Fruit fly (Drosophila melanogaster) whole organism, embryonic: ENCODE results near the gene Naxe.
A peak's percentile ranks its signal among the peaks of the same experiment; 100 is the strongest.

Experiments
- Atf3 ChIP-seq: fragments of 200-800 bp; sonication (Bioruptor generic); optimal IDR thresholded peaks from 3 replicates; lab custom pipeline; 2016; ENCODE audit warnings: missing biosample characterization, missing genetic modification characterization
- CG10431 ChIP-seq: fragments of 200-800 bp; sonication (Bioruptor generic); optimal IDR thresholded peaks from 3 replicates; lab custom pipeline; 2018; ENCODE audit warnings: missing biosample characterization, mild to moderate bottlenecking, missing genetic modification characterization
- CG11085 ChIP-seq: fragments of 200-800 bp; sonication (Bioruptor generic); IDR thresholded peaks from 2 replicates; pipeline ENCODE4 v1.3.6; 2022; ENCODE audit warnings: missing biosample characterization, missing genetic modification characterization
- CG11696 ChIP-seq: fragments of 200-800 bp; sonication (Bioruptor generic); IDR thresholded peaks from 2 replicates; pipeline ENCODE4 v1.3.6; 2022; ENCODE audit warnings: missing biosample characterization, missing genetic modification characterization
- CG15601 ChIP-seq: fragments of 200-800 bp; sonication (Bioruptor generic); optimal IDR thresholded peaks from 3 replicates; lab custom pipeline; 2019; ENCODE audit warnings: missing biosample characterization, mild to moderate bottlenecking, missing genetic modification characterization, moderate library complexity
- CG1647 ChIP-seq: fragments of 200-800 bp; sonication (Bioruptor generic); optimal IDR thresholded peaks from 3 replicates; lab custom pipeline; 2016; ENCODE audit warnings: missing biosample characterization, missing genetic modification characterization
- CG17802 ChIP-seq: fragments of 200-800 bp; sonication (Bioruptor generic); optimal IDR thresholded peaks from 2 replicates; lab custom pipeline; 2018; ENCODE audit warnings: missing biosample characterization, mild to moderate bottlenecking, missing genetic modification characterization, moderate library complexity
- CG18262 ChIP-seq: fragments of 200-800 bp; optimal IDR thresholded peaks from 3 replicates; lab custom pipeline; 2019; ENCODE audit warnings: missing biosample characterization, mild to moderate bottlenecking, missing genetic modification characterization, moderate library complexity
- CG18599 ChIP-seq: fragments of 200-800 bp; sonication (Bioruptor generic); optimal IDR thresholded peaks from 3 replicates; lab custom pipeline; 2017; ENCODE audit warnings: missing biosample characterization, missing genetic modification characterization, mild to moderate bottlenecking, moderate library complexity, missing genetic modification reagents
- CG3065 ChIP-seq: fragments of 200-800 bp; sonication (Bioruptor generic); optimal IDR thresholded peaks from 2 replicates; lab custom pipeline; 2016; ENCODE audit warnings: missing biosample characterization, missing genetic modification characterization
- CG32532 ChIP-seq: fragments of 200-800 bp; sonication (Bioruptor generic); IDR thresholded peaks from 2 replicates; pipeline ENCODE4 v1.3.6; 2022; ENCODE audit warnings: missing biosample characterization, missing genetic modification characterization
- CG33213 ChIP-seq: fragments of 200-800 bp; sonication (Bioruptor generic); optimal IDR thresholded peaks from 3 replicates; lab custom pipeline; 2016; ENCODE audit warnings: missing biosample characterization, missing genetic modification characterization
- CG3726 ChIP-seq: fragments of 200-800 bp; sonication (Bioruptor generic); IDR thresholded peaks from 3 replicates; pipeline ENCODE4, ENCODE4 v1.3.6; 2022; ENCODE audit warnings: missing biosample characterization, missing genetic modification characterization
- CG3847 ChIP-seq: fragments of 200-800 bp; sonication (Bioruptor generic); IDR thresholded peaks from 2 replicates; pipeline ENCODE4 v1.3.6; 2022; ENCODE audit warnings: missing biosample characterization, missing genetic modification characterization
- CG4282 ChIP-seq: fragments of 200-800 bp; sonication (Bioruptor generic); optimal IDR thresholded peaks from 2 replicates; lab custom pipeline; 2016; ENCODE audit warnings: missing biosample characterization, missing genetic modification characterization
- CG6854 ChIP-seq: fragments of 200-800 bp; sonication (Bioruptor generic); optimal IDR thresholded peaks from 3 replicates; lab custom pipeline; 2017; ENCODE audit warnings: missing biosample characterization, mild to moderate bottlenecking, missing genetic modification characterization
- CG8089 ChIP-seq: fragments of 200-800 bp; sonication (Bioruptor generic); optimal IDR thresholded peaks from 3 replicates; lab custom pipeline; 2016; ENCODE audit warnings: missing biosample characterization, missing genetic modification characterization
- CG8388 ChIP-seq: fragments of 200-800 bp; sonication (Bioruptor generic); optimal IDR thresholded peaks from 2 replicates; lab custom pipeline; 2019; ENCODE audit warnings: missing biosample characterization, mild to moderate bottlenecking, missing genetic modification characterization, moderate library complexity
- D19B ChIP-seq: fragments of 200-800 bp; sonication (Bioruptor generic); optimal IDR thresholded peaks from 2 replicates; lab custom pipeline; 2017; ENCODE audit warnings: missing biosample characterization, mild to moderate bottlenecking, missing genetic modification characterization
- HmgZ ChIP-seq: fragments of 200-800 bp; sonication (Bioruptor generic); optimal IDR thresholded peaks from 2 replicates; lab custom pipeline; 2018; ENCODE audit warnings: missing biosample characterization, mild to moderate bottlenecking, missing genetic modification characterization
- Hsf ChIP-seq: fragments of 200-800 bp; sonication (Bioruptor generic); optimal IDR thresholded peaks from 3 replicates; lab custom pipeline; 2016; ENCODE audit warnings: missing biosample characterization, missing genetic modification characterization
- Meics ChIP-seq: fragments of 200-800 bp; sonication (Bioruptor generic); optimal IDR thresholded peaks from 2 replicates; lab custom pipeline; 2017; ENCODE audit warnings: missing biosample characterization, mild to moderate bottlenecking, missing genetic modification characterization
- Oli ChIP-seq: fragments of 200-800 bp; sonication (Bioruptor generic); optimal IDR thresholded peaks from 2 replicates; lab custom pipeline; 2018; ENCODE audit warnings: missing biosample characterization, mild to moderate bottlenecking, missing genetic modification characterization, moderate library complexity
- Ptx1 ChIP-seq: fragments of 200-800 bp; sonication (Bioruptor generic); IDR thresholded peaks from 2 replicates; pipeline ENCODE4 v1.3.6; 2022; ENCODE audit warnings: missing biosample characterization, missing genetic modification characterization
- Ravus ChIP-seq: fragments of 200-800 bp; sonication (Bioruptor generic); IDR thresholded peaks from 2 replicates; pipeline ENCODE4 v1.3.6; 2022; ENCODE audit warnings: missing biosample characterization, missing genetic modification characterization
- Rx ChIP-seq: fragments of 200-800 bp; sonication (Bioruptor generic); IDR thresholded peaks from 2 replicates; pipeline ENCODE4 v1.3.6; 2022; ENCODE audit warnings: missing biosample characterization, missing genetic modification characterization
- Usf ChIP-seq: fragments of 200-800 bp; sonication (Bioruptor generic); optimal IDR thresholded peaks from 2 replicates; lab custom pipeline; 2017; ENCODE audit warnings: missing genotype, missing biosample characterization, missing genetic modification characterization
- ab ChIP-seq: fragments of 200-800 bp; sonication (Bioruptor generic); optimal IDR thresholded peaks from 2 replicates; lab custom pipeline; 2016; ENCODE audit warnings: missing biosample characterization, missing genetic modification characterization
- chn ChIP-seq: fragments of 200-800 bp; sonication (Bioruptor generic); optimal IDR thresholded peaks from 2 replicates; lab custom pipeline; 2016; ENCODE audit warnings: missing biosample characterization, missing genetic modification characterization
- dmrt11E ChIP-seq: fragments of 200-800 bp; sonication (Bioruptor generic); optimal IDR thresholded peaks from 3 replicates; lab custom pipeline; 2018; ENCODE audit warnings: missing biosample characterization, mild to moderate bottlenecking, missing genetic modification characterization, moderate library complexity
- gt ChIP-seq: fragments of 200-800 bp; sonication (Bioruptor generic); IDR thresholded peaks from 2 replicates; pipeline ENCODE4 v1.3.6; 2022; ENCODE audit warnings: missing biosample characterization, missing genetic modification characterization
- hth ChIP-seq: fragments of >200 bp; optimal IDR thresholded peaks from 2 replicates; lab custom pipeline; 2017; ENCODE audit warnings: inconsistent platforms
- ken ChIP-seq: fragments of 200-800 bp; sonication (Bioruptor generic); IDR thresholded peaks from 3 replicates; pipeline ENCODE4 v1.3.6; 2022; ENCODE audit warnings: missing biosample characterization, missing genetic modification characterization
- knrl ChIP-seq: fragments of 200-800 bp; sonication (Bioruptor generic); IDR thresholded peaks from 3 replicates; pipeline ENCODE4 v1.3.6; 2022; ENCODE audit warnings: missing biosample characterization, missing genetic modification characterization; ENCODE audit not compliant: partially characterized antibody
- lmd ChIP-seq: fragments of 200-800 bp; sonication (Bioruptor generic); IDR thresholded peaks from 2 replicates; pipeline ENCODE4 v1.3.6; 2022; ENCODE audit warnings: missing biosample characterization, missing genetic modification characterization
- lola ChIP-seq, 3 experiments: fragments of >200 bp in 2 of 3; fragments of 200-800 bp in 1 of 3; sonication (Bioruptor generic) in 1 of 3; optimal IDR thresholded peaks; 2 replicates each; lab custom pipeline; 2017 to 2019; ENCODE audit warnings: missing biosample characterization in 3 of 3, missing genetic modification characterization in 3 of 3, mild to moderate bottlenecking in 1 of 3, moderate library complexity in 1 of 3
- lov ChIP-seq, 2 experiments: fragments of 200-800 bp in 1 of 2; fragments of >200 bp in 1 of 2; sonication (Bioruptor generic) in 1 of 2; IDR thresholded peaks in 1 of 2; optimal IDR thresholded peaks in 1 of 2; 2 replicates in 1 of 2; 3 replicates in 1 of 2; pipeline versions ENCODE4 v1.3.6 to Lab custom; 2017 to 2022; ENCODE audit warnings: missing biosample characterization in 1 of 2, missing genetic modification characterization in 1 of 2
- pan ChIP-seq, 4 experiments: fragments of >200 bp in 3 of 4; fragments of 200-800 bp in 1 of 4; sonication (Bioruptor generic) in 1 of 4; optimal IDR thresholded peaks in 3 of 4; IDR thresholded peaks in 1 of 4; 2 replicates each; pipeline versions ENCODE4 v1.3.6 to Lab custom; 2017 to 2022; ENCODE audit warnings: missing biosample characterization in 2 of 4, missing genetic modification characterization in 2 of 4, mixed read lengths in 1 of 4
- peb ChIP-seq: fragments of 200-800 bp; sonication (Bioruptor generic); IDR thresholded peaks from 2 replicates; pipeline ENCODE4 v1.3.6; 2022; ENCODE audit warnings: missing biosample characterization, missing genetic modification characterization
- salm ChIP-seq: fragments of 200-800 bp; sonication (Bioruptor generic); optimal IDR thresholded peaks from 2 replicates; lab custom pipeline; 2018; ENCODE audit warnings: missing biosample characterization, mild to moderate bottlenecking, missing genetic modification characterization
- stwl ChIP-seq: fragments of 200-800 bp; sonication (Bioruptor generic); optimal IDR thresholded peaks from 3 replicates; lab custom pipeline; 2018; ENCODE audit warnings: missing biosample characterization, mild to moderate bottlenecking, missing genetic modification characterization, moderate library complexity
- tll ChIP-seq, 2 experiments: fragments of 200-800 bp in 1 of 2; fragments of >200 bp in 1 of 2; sonication (Bioruptor generic) in 1 of 2; optimal IDR thresholded peaks; 2 replicates each; lab custom pipeline; 2017 to 2019; ENCODE audit warnings: missing biosample characterization in 2 of 2, missing genetic modification characterization in 2 of 2, mild to moderate bottlenecking in 1 of 2, moderate library complexity in 1 of 2
- tna ChIP-seq: fragments of 200-800 bp; sonication (Bioruptor generic); IDR thresholded peaks from 2 replicates; pipeline ENCODE4 v1.3.6; 2022; ENCODE audit warnings: missing biosample characterization, missing genetic modification characterization; ENCODE audit not compliant: partially characterized antibody
- trem ChIP-seq: fragments of 200-800 bp; optimal IDR thresholded peaks from 3 replicates; lab custom pipeline; 2019; ENCODE audit warnings: missing biosample characterization, mild to moderate bottlenecking, missing genetic modification characterization, moderate library complexity
- unc-4 ChIP-seq: fragments of 200-800 bp; sonication (Bioruptor generic); IDR thresholded peaks from 2 replicates; pipeline ENCODE4 v1.3.6; 2022; ENCODE audit warnings: missing biosample characterization, missing genetic modification characterization; ENCODE audit not compliant: partially characterized antibody
- wdn ChIP-seq: fragments of 200-800 bp; sonication (Bioruptor generic); IDR thresholded peaks from 2 replicates; pipeline ENCODE4 v1.3.6; 2022; ENCODE audit warnings: missing biosample characterization, missing genetic modification characterization

Naxe gene

DNA sequence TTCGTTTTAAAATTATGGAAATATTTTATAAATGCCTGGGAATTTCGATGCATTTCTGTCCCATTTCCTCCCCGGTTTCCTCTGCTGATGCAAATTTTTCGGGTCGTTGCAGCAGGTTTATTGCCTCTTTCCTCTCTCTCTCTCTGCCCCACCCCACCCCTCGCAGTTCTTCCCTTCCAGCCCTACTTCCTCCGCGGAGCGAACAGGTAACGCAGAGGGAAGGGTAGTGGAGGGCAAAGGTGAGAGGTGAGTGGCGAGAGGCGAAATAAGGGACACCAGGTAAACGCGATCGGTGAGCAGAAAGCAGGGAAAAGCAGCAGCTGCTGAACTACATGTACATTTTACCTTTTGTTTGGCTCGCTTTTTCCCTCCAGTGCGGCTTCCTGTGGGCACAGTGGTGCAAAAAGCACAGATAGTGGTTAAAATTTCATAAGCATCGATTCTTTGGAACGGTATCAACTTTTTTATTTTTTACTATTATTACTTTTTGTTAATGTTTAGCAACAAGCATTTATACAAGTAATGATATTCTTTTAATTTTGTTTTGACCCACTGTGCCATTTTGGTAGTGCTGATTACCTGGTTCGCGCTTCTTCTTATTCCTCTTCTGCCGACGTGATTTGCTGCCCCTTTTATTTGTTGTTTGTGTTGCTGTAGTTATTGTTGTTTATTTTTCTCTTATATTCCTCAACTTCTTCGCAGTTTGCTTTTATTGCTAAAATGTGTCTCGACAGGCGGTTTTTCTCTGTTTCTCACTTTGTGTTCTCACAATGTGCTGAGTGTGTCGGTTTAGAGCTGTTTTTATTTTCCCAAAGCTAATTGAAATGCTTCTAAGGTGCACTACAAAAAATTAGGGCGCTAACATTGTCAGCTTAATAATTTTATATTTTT is 2.3 kb upstream of the Naxe start (continued):
- TF ChIP-seq dmrt11E (peak; percentile 83), CG3847 (GFP tag; lab: Robert Waterston, UW) (peak; percentile 29; the same call in 1 of the 2 replicates), gt (GFP tag; lab: Robert Waterston, UW) (no peak), CG10431 (GFP tag; lab: Kevin White, UChicago) (peak; percentile 55), chn (GFP tag; lab: Kevin White, UChicago) (peak; percentile 4), Meics (peak; percentile 27), CG8089 (GFP tag; lab: Kevin White, UChicago) (no peak), Usf (peak; percentile 31), CG11696 (peak; percentile 40; the same call in 1 of the 2 replicates), lov (optimal IDR thresholded peaks at IDR 0.05; lab: Kevin White, UChicago) (no peak), lov (GFP tag; IDR thresholded peaks at IDR 0.05; lab: Robert Waterston, UW) (0 out of 3 replicates have a peak, but pooled peaks have one; percentile 15), pan (optimal IDR thresholded peaks at IDR 0.05; lab: Kevin White, UChicago) (no peak), pan (GFP tag; optimal IDR thresholded peaks at IDR 0.05 in 1 of 2, IDR thresholded peaks at IDR 0.05 in 1 of 2) (peak in 1 of 2 experiments; percentile 72), salm (peak; percentile 37), knrl (GFP tag; lab: Robert Waterston, UW) (no peak), lola (GFP tag; optimal IDR thresholded peaks at IDR 0.05; lab: Kevin White, UChicago) (peak in 1 of 3 experiments; percentile 71), CG11085 (0 out of 2 replicates have a peak, but pooled peaks have one; percentile 27), Ravus (peak; percentile 18), Hsf (GFP tag; lab: Kevin White, UChicago) (peak; percentile 55), CG3726 (GFP tag; lab: Robert Waterston, UW) (0 out of 3 replicates have a peak, but pooled peaks have one; percentile 57), CG17802 (tag; lab: Kevin White, UChicago) (no peak), tna (GFP tag; lab: Robert Waterston, UW) (no peak), Ptx1 (GFP tag; lab: Robert Waterston, UW) (peak; percentile 76), CG33213 (GFP tag; lab: Kevin White, UChicago) (peak; percentile 20), ab (GFP tag; lab: Kevin White, UChicago) (no peak), CG18599 (GFP tag; lab: Kevin White, UChicago) (peak; percentile 62), CG8388 (GFP tag; lab: Kevin White, UChicago) (peak; percentile 65), unc-4 (GFP tag; lab: Robert Waterston, UW) (no peak), CG3065 (GFP tag; lab: Kevin White, UChicago) (peak; percentile 11), CG15601 (peak; percentile 32), Rx (peak; percentile 35; the same call in 1 of the 2 replicates), CG18262 (tag; lab: Kevin White, UChicago) (peak; percentile 76), HmgZ (tag; lab: Kevin White, UChicago) (peak; percentile 16), Atf3 (peak; percentile 24), CG4282 (GFP tag; lab: Kevin White, UChicago) (peak; percentile 50), stwl (tag; lab: Kevin White, UChicago) (peak; percentile 8), Oli (tag; lab: Kevin White, UChicago) (peak; percentile 67), D19B (GFP tag; lab: Kevin White, UChicago) (no peak), peb (GFP tag; lab: Robert Waterston, UW) (peak; percentile 29; the same call in 1 of the 2 replicates), hth (lab: Kevin White, UChicago) (no peak), CG1647 (no peak), lmd (GFP tag; lab: Robert Waterston, UW) (peak; percentile 72), tll (GFP tag; optimal IDR thresholded peaks at IDR 0.05; lab: Kevin White, UChicago) (peak in 1 of 2 experiments; percentile 52), wdn (0 out of 2 replicates have a peak, but pooled peaks have one; percentile 4), ken (GFP tag; lab: Robert Waterston, UW) (peak; percentile 54; the same call in 2 of the 3 replicates), trem (peak; percentile 41), CG6854 (GFP tag; lab: Kevin White, UChicago) (no peak), CG32532 (peak; percentile 61)
